Worm (Caenorhabditis elegans) whole organism, early embryonic: ENCODE data around the gene Y75B12B.3.

Experiments
- B0310.2 ChIP-seq: sonication (generic microtip); optimal IDR thresholded peaks from 2 replicates; lab custom pipeline; 2016; ENCODE audit warnings: mild to moderate bottlenecking, missing genetic modification characterization, missing compliant biosample characterization
- F13C5.2 ChIP-seq: sonication (generic microtip); optimal IDR thresholded peaks from 2 replicates; lab custom pipeline; 2017; ENCODE audit warnings: mild to moderate bottlenecking, missing genetic modification characterization, inconsistent platforms, missing compliant biosample characterization
- aly-1 ChIP-seq: sonication (generic microtip); optimal IDR thresholded peaks from 2 replicates; lab custom pipeline; 2016; ENCODE audit warnings: missing genetic modification characterization, missing compliant biosample characterization
- ama-1 ChIP-seq: fragments of 150-350 bp; optimal IDR thresholded peaks from 2 replicates; lab custom pipeline; 2014
- ceh-13 ChIP-seq: fragments of 200-800 bp; sonication (Bioruptor generic); optimal IDR thresholded peaks from 2 replicates; lab custom pipeline; 2018; ENCODE audit warnings: mild to moderate bottlenecking, missing genetic modification characterization, missing compliant biosample characterization
- ceh-36 ChIP-seq: sonication (generic microtip); optimal IDR thresholded peaks from 2 replicates; lab custom pipeline; 2016; ENCODE audit warnings: missing genetic modification characterization, inconsistent platforms, missing compliant biosample characterization
- ets-7 ChIP-seq: sonication (generic microtip); optimal IDR thresholded peaks from 2 replicates; lab custom pipeline; 2016; ENCODE audit warnings: missing genotype, missing genetic modification characterization, missing compliant biosample characterization
- flt-1 ChIP-seq: fragments of 200-800 bp; sonication (Bioruptor generic); IDR thresholded peaks from 2 replicates; pipeline ENCODE4 v1.3.6; 2022; ENCODE audit warnings: missing genetic modification characterization, missing compliant biosample characterization
- hmbx-1 ChIP-seq: sonication (generic microtip); optimal IDR thresholded peaks from 2 replicates; lab custom pipeline; 2016; ENCODE audit warnings: mild to moderate bottlenecking, missing genetic modification characterization, missing compliant biosample characterization
- hmg-4 ChIP-seq: fragments of 200-800 bp; sonication (Bioruptor generic); optimal IDR thresholded peaks from 2 replicates; lab custom pipeline; 2018; ENCODE audit warnings: mild to moderate bottlenecking, missing genetic modification characterization, missing compliant biosample characterization
- hnd-1 ChIP-seq: sonication (generic microtip); optimal IDR thresholded peaks from 2 replicates; lab custom pipeline; 2016; ENCODE audit warnings: missing genetic modification characterization, missing compliant biosample characterization
- pes-1 ChIP-seq: fragments of 200-800 bp; sonication (Bioruptor generic); IDR thresholded peaks from 2 replicates; pipeline ENCODE4 v1.3.6; 2022; ENCODE audit warnings: missing genetic modification reagents, missing genetic modification characterization, missing compliant biosample characterization
- scrt-1 ChIP-seq: fragments of 200-800 bp; sonication (Bioruptor generic); IDR thresholded peaks from 2 replicates; pipeline ENCODE4 v1.3.6; 2022; ENCODE audit warnings: missing genetic modification characterization, missing compliant biosample characterization
- sea-1 ChIP-seq: fragments of 200-800 bp; sonication (Bioruptor generic); conservative IDR thresholded peaks from 2 replicates; pipeline ENCODE4 v1.3.6; 2022; ENCODE audit warnings: missing genetic modification characterization, missing compliant biosample characterization
- tbx-11 ChIP-seq: fragments of 200-800 bp; sonication (Bioruptor generic); IDR thresholded peaks from 2 replicates; pipeline ENCODE4 v1.3.6; 2022; ENCODE audit warnings: missing genetic modification characterization, missing compliant biosample characterization
- tbx-37 ChIP-seq: fragments of 200-800 bp; sonication (Bioruptor generic); conservative IDR thresholded peaks from 2 replicates; pipeline ENCODE4 v1.3.6; 2022; ENCODE audit warnings: missing genetic modification reagents, missing genetic modification characterization, missing compliant biosample characterization
- tra-4 ChIP-seq: sonication (generic microtip); optimal IDR thresholded peaks from 2 replicates; lab custom pipeline; 2017; ENCODE audit warnings: missing genetic modification characterization, missing compliant biosample characterization

Y75B12B.3 gene

DNA sequence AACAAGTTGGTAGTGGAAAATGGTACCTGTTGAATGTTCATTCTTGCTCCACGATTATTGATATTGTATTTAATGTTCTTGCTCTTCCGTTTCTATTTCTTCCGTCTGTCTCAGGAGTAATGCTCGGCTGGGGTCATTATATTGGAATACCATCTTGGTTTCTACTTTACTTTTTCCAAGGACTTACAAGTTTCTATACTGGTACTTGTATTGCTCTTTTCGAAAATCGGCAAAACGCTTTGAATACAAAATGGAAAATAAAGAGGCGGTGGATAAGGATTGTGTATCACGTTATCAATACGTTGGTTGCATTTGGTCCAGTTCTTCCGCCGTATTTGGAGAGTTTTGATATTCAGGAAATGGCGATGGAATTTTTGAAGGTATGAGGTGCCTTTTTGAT is 34.1 kb downstream of the Y75B12B.3 start:
- no peak for TF ChIP-seq hnd-1
- no peak for TF ChIP-seq B0310.2 (tag; lab: Kevin White, UChicago)
- TF ChIP-seq flt-1 (GFP tag; lab: Robert Waterston, UW): no peak
- no peak for TF ChIP-seq ceh-36 (tag; lab: Kevin White, UChicago)
- no peak for TF ChIP-seq hmbx-1 (tag; lab: Kevin White, UChicago)
- no peak for TF ChIP-seq hmg-4 (GFP tag; lab: Kevin White, UChicago)
- TF ChIP-seq tbx-37: no peak
- TF ChIP-seq pes-1: no peak
- TF ChIP-seq ets-7 (tag; lab: Kevin White, UChicago): no peak
- no peak for TF ChIP-seq scrt-1 (GFP tag; lab: Robert Waterston, UW)
- TF ChIP-seq aly-1: no peak
- TF ChIP-seq tra-4 (tag; lab: Kevin White, UChicago): no peak
- TF ChIP-seq tbx-11: no peak
- TF ChIP-seq ama-1: no peak
- no peak for TF ChIP-seq ceh-13 (GFP tag; lab: Kevin White, UChicago)
- no peak for TF ChIP-seq sea-1
- TF ChIP-seq F13C5.2 (tag; lab: Kevin White, UChicago): no peak

DNA sequence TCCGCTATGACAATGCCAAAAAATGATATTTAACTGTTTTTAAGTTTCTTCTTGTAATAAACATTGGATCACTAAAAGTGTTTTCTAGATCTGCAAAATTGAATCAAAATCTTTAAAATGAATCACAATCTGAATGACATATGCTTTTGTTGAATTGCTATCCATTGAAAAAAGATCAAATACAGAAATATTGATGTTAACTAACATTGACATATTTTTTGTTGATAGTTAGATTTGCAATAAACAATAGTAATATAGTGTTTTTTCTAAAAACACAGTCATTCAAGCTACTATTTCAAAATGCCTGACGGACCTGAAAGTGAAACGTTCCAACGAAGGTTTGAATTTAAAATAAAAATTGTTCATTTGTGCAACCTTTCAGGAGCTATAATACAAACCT is 35.4 kb downstream of the Y75B12B.3 start, which contains the start of gene T09F5.2:
T09F5.2 (plus strand) TSS at position 301 of the 400 bp plus-strand sequence.
- TF ChIP-seq ets-7 (tag; lab: Kevin White, UChicago) (no peak), hmbx-1 (tag; lab: Kevin White, UChicago) (no peak), ceh-36 (tag; lab: Kevin White, UChicago) (no peak), hmg-4 (GFP tag; lab: Kevin White, UChicago) (no peak), scrt-1 (GFP tag; lab: Robert Waterston, UW) (no peak), ceh-13 (GFP tag; lab: Kevin White, UChicago) (no peak), B0310.2 (tag; lab: Kevin White, UChicago) (no peak), pes-1 (no peak), sea-1 (no peak), tra-4 (tag; lab: Kevin White, UChicago) (no peak), ama-1 (no peak), tbx-37 (no peak), F13C5.2 (tag; lab: Kevin White, UChicago) (no peak), aly-1 (no peak)

ce11 chrV:15150176-15150575 is 35.9 kb downstream of the Y75B12B.3 start:
- no peak for TF ChIP-seq sea-1
- no peak for TF ChIP-seq ama-1
- no peak for TF ChIP-seq flt-1 (GFP tag; lab: Robert Waterston, UW)
- TF ChIP-seq hnd-1: no peak
- no peak for TF ChIP-seq tbx-11
- TF ChIP-seq ets-7 (tag; lab: Kevin White, UChicago): no peak
- TF ChIP-seq scrt-1 (GFP tag; lab: Robert Waterston, UW): no peak

- TF ChIP-seq ama-1: no peak
- no peak for TF ChIP-seq sea-1
- TF ChIP-seq B0310.2 (tag; lab: Kevin White, UChicago): no peak
- no peak for TF ChIP-seq hmbx-1 (tag; lab: Kevin White, UChicago)
- TF ChIP-seq ets-7 (tag; lab: Kevin White, UChicago): no peak
- no peak for TF ChIP-seq hnd-1
- no peak for TF ChIP-seq ceh-36 (tag; lab: Kevin White, UChicago)
- TF ChIP-seq hmg-4 (GFP tag; lab: Kevin White, UChicago): no peak
- TF ChIP-seq F13C5.2 (tag; lab: Kevin White, UChicago): no peak
- no peak for TF ChIP-seq tbx-11
Observed at ce11 chrV:15148800-15149199, 37.3 kb downstream of the Y75B12B.3 start, which contains the start of gene T09F5.1. Gene T09F5.1 (plus strand): TSS chrV:15149100.

DNA sequence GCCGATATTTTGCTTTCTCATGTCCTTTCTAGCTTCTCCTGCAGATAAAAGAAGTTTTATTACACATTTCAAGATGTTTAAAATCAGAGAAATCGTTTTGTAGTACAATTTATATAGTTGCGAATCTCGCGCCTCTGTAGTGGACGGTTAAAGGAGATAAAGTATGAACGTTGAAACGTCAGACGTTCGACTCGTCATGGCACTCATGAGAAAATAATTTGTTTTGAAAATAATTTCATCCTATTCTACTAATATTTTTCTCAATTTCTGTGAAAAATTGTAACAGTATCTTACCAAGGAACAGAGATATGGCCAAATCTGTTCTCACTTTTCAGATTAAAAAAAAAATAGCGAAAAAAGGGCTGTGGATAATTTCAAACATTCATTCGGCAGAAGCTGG is 38.3 kb downstream of the Y75B12B.3 start, which contains the start of gene T09F5.20:
T09F5.20 (minus strand) TSS at position 101 of the 400 bp plus-strand sequence.
- TF ChIP-seq hnd-1: no peak
- TF ChIP-seq hmbx-1 (tag; lab: Kevin White, UChicago): no peak
- TF ChIP-seq tbx-37: no peak
- no peak for TF ChIP-seq aly-1
- TF ChIP-seq ceh-36 (tag; lab: Kevin White, UChicago): no peak
- TF ChIP-seq flt-1 (GFP tag; lab: Robert Waterston, UW): no peak
- no peak for TF ChIP-seq B0310.2 (tag; lab: Kevin White, UChicago)
- TF ChIP-seq ceh-13 (GFP tag; lab: Kevin White, UChicago): no peak
- no peak for TF ChIP-seq tbx-11
- TF ChIP-seq ama-1: no peak
- TF ChIP-seq hmg-4 (GFP tag; lab: Kevin White, UChicago): no peak
- no peak for TF ChIP-seq ets-7 (tag; lab: Kevin White, UChicago)
- TF ChIP-seq sea-1: no peak
- no peak for TF ChIP-seq scrt-1 (GFP tag; lab: Robert Waterston, UW)
- TF ChIP-seq pes-1: no peak
- TF ChIP-seq F13C5.2 (tag; lab: Kevin White, UChicago): no peak
- no peak for TF ChIP-seq tra-4 (tag; lab: Kevin White, UChicago)

DNA sequence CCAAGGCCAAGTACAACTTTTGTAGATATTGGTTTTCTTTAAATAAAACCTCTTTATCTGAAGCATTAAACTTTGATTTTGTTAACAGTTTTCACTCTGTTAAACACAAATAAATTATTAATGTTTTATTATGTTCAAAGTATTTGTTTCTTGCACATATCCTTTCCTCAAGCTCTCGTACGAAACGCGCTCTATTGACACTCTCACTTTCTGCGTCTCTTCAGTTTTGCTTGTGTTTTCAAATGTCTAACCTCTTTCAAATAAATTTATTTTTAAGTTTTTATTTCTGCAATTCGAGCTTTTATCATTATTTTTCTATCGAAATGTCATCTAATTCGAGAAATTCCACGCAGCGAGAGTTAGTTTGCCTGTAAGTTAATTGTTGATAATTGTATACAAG is 42.3 kb downstream of the Y75B12B.3 start, which contains the start of gene K08F9.4:
K08F9.4 (plus strand) TSS at position 222 of the 400 bp plus-strand sequence.
- no peak for TF ChIP-seq ama-1
- no peak for TF ChIP-seq ceh-36 (tag; lab: Kevin White, UChicago)
- TF ChIP-seq hmbx-1 (tag; lab: Kevin White, UChicago): no peak
- no peak for TF ChIP-seq F13C5.2 (tag; lab: Kevin White, UChicago)
- no peak for TF ChIP-seq hmg-4 (GFP tag; lab: Kevin White, UChicago)
- TF ChIP-seq ceh-13 (GFP tag; lab: Kevin White, UChicago): no peak

DNA sequence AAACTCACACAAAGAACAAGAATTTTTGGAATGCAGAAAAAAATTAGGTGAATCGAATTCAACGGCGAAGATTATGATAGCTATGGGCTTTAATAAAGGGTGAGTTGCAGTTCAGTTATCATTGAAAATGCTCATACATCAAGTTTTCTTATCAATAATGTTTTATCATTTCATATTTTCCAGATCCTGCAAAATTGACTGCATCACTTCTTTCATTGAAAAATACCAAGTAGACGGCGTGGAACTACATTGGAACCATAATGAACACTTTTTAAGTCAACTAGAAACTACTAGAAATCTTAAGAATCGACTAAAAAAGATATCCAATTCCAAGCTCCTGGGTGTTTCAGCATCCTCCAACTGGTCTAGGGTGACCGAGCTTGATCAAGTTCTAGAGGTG is 42.8 kb downstream of the Y75B12B.3 start, which contains the start of gene K08F9.1:
K08F9.1 (minus strand) TSS at position 101 of the 400 bp plus-strand sequence.
- TF ChIP-seq tbx-11 (no peak), ama-1 (no peak), pes-1 (no peak), ceh-13 (GFP tag; lab: Kevin White, UChicago) (no peak), hnd-1 (no peak), scrt-1 (GFP tag; lab: Robert Waterston, UW) (no peak), hmbx-1 (tag; lab: Kevin White, UChicago) (no peak)

- TF ChIP-seq hmg-4 (GFP tag; lab: Kevin White, UChicago) (no peak), sea-1 (no peak), tbx-37 (no peak), ceh-13 (GFP tag; lab: Kevin White, UChicago) (no peak), hmbx-1 (tag; lab: Kevin White, UChicago) (no peak), flt-1 (GFP tag; lab: Robert Waterston, UW) (no peak), hnd-1 (no peak), tbx-11 (no peak), ets-7 (tag; lab: Kevin White, UChicago) (no peak), ama-1 (no peak), tra-4 (tag; lab: Kevin White, UChicago) (no peak)
Observed at ce11 chrV:15140247-15140646, 45.8 kb downstream of the Y75B12B.3 start, which contains the start of gene K08F9.3. Gene K08F9.3 (plus strand): TSS chrV:15140547.
